Fruit fly (Drosophila melanogaster): ENCODE results near the gene SF2.

SF2 gene

dm6 chr3R:16341817-16342374 is at the start of gene SF2, which contains the start of gene pad (continued):
- TF ChIP-seq CG13894 (tag; optimal IDR thresholded peaks at IDR 0.05) = peak; percentile 71
- TF ChIP-seq bowl (GFP tag; IDR thresholded peaks at IDR 0.05) = no peak
- TF ChIP-seq ro (GFP tag; IDR thresholded peaks at IDR 0.05) = no peak
- TF ChIP-seq gce (GFP tag; IDR thresholded peaks at IDR 0.05) = no peak
- TF ChIP-seq CG13624 (GFP tag; optimal IDR thresholded peaks at IDR 0.05) = peak; percentile 80
- no peak for TF ChIP-seq Gsc (GFP tag; IDR thresholded peaks at IDR 0.05)
- TF ChIP-seq CG13424 (tag; optimal IDR thresholded peaks at IDR 0.05) = peak; percentile 84
- TF ChIP-seq Meics (GFP tag; optimal IDR thresholded peaks at IDR 0.05) = peak; percentile 76
- TF ChIP-seq fd64A (GFP tag; optimal IDR thresholded peaks at IDR 0.05) = no peak
- TF ChIP-seq CG12236 (GFP tag; optimal IDR thresholded peaks at IDR 0.05) = peak; percentile 16
- peak; percentile 52 for TF ChIP-seq slou (GFP tag; optimal IDR thresholded peaks at IDR 0.05)
- TF ChIP-seq Hr3 (GFP tag; optimal IDR thresholded peaks at IDR 0.05) = peak; percentile 74
- TF ChIP-seq Rx (GFP tag; IDR thresholded peaks at IDR 0.05) = peak; percentile 42
- TF ChIP-seq kay (GFP tag; optimal IDR thresholded peaks at IDR 0.05) = peak; percentile 65
- peak; percentile 82; the same call in 2 of the 3 replicates for TF ChIP-seq Aef1 (GFP tag; IDR thresholded peaks at IDR 0.05)
- TF ChIP-seq tup (GFP tag; optimal IDR thresholded peaks at IDR 0.05) = peak; percentile 12
- no peak for TF ChIP-seq BtbVII (GFP tag; optimal IDR thresholded peaks at IDR 0.05)
- TF ChIP-seq Dip2 (GFP tag; IDR thresholded peaks at IDR 0.05) = no peak
- peak; percentile 74 for TF ChIP-seq MBD-R2 (GFP tag; IDR thresholded peaks at IDR 0.05)
- no peak for TF ChIP-seq gt (GFP tag; IDR thresholded peaks at IDR 0.05)
- peak; percentile 65 for TF ChIP-seq CG10979 (tag; optimal IDR thresholded peaks at IDR 0.05)
- peak; percentile 97 for TF ChIP-seq row (GFP tag; IDR thresholded peaks at IDR 0.05)
- TF ChIP-seq Hmx (GFP tag; optimal IDR thresholded peaks at IDR 0.05) = peak; percentile 64
- no peak for TF ChIP-seq CG43689 (GFP tag; IDR thresholded peaks at IDR 0.05)
- peak; percentile 36; the same call in 1 of the 2 replicates for TF ChIP-seq vvl (GFP tag; IDR thresholded peaks at IDR 0.05)
- peak; percentile 65 for TF ChIP-seq fd3F (GFP tag; optimal IDR thresholded peaks at IDR 0.05)
- TF ChIP-seq CG13123 (GFP tag; optimal IDR thresholded peaks at IDR 0.05) = peak; percentile 60
- no peak for TF ChIP-seq ham (GFP tag; IDR thresholded peaks at IDR 0.05)
- TF ChIP-seq CG17361 (GFP tag; IDR thresholded peaks at IDR 0.05) = peak; percentile 89
- TF ChIP-seq CG3995 (GFP tag; optimal IDR thresholded peaks at IDR 0.05) = peak; percentile 62
- TF ChIP-seq CG7357 (GFP tag; IDR thresholded peaks at IDR 0.05) = peak; percentile 57; the same call in 2 of the 3 replicates
- TF ChIP-seq so (GFP tag; IDR thresholded peaks at IDR 0.05) = peak; percentile 61; the same call in 2 of the 3 replicates
- TF ChIP-seq CG2120 (GFP tag; optimal IDR thresholded peaks at IDR 0.05) = peak; percentile 93
- no peak for TF ChIP-seq kah (GFP tag; optimal IDR thresholded peaks at IDR 0.05)
- no peak for TF ChIP-seq CG7745 (tag; optimal IDR thresholded peaks at IDR 0.05)
- TF ChIP-seq CG9215 (GFP tag; IDR thresholded peaks at IDR 0.05) = peak; percentile 84
- peak; percentile 93 for TF ChIP-seq D19B (GFP tag; optimal IDR thresholded peaks at IDR 0.05)
- TF ChIP-seq CG3163 (GFP tag; optimal IDR thresholded peaks at IDR 0.05) = peak; percentile 30
- TF ChIP-seq CG7786 (GFP tag; optimal IDR thresholded peaks at IDR 0.05) = peak; percentile 68
- peak; percentile 40 for TF ChIP-seq Asciz (GFP tag; optimal IDR thresholded peaks at IDR 0.05)
- TF ChIP-seq Bdp1 (GFP tag; optimal IDR thresholded peaks at IDR 0.05) = peak; percentile 67
- peak; percentile 38; the same call in 1 of the 3 replicates for TF ChIP-seq zfh1 (GFP tag; IDR thresholded peaks at IDR 0.05)
- TF ChIP-seq CG15479 (GFP tag; optimal IDR thresholded peaks at IDR 0.05) = no peak
- TF ChIP-seq CG11504 (tag; optimal IDR thresholded peaks at IDR 0.05) = peak; percentile 79
- TF ChIP-seq CG10565 (GFP tag; optimal IDR thresholded peaks at IDR 0.05) = no peak
- peak; percentile 65 for TF ChIP-seq Oli (tag; optimal IDR thresholded peaks at IDR 0.05)
- TF ChIP-seq otp (GFP tag; IDR thresholded peaks at IDR 0.05) = no peak; the same call in 2 of the 3 replicates
- peak; percentile 82 for TF ChIP-seq dm (GFP tag; optimal IDR thresholded peaks at IDR 0.05)
- TF ChIP-seq CG3407 (GFP tag; optimal IDR thresholded peaks at IDR 0.05) = peak; percentile 39
- TF ChIP-seq repo (GFP tag; optimal IDR thresholded peaks at IDR 0.05) = no peak
- peak; percentile 85 for TF ChIP-seq sob (GFP tag; IDR thresholded peaks at IDR 0.05)
- TF ChIP-seq HmgZ (tag; optimal IDR thresholded peaks at IDR 0.05) = peak; percentile 82
